Worm (Caenorhabditis elegans) whole organism, young adult: ENCODE measurements around the gene ncx-9.

Source experiments
- B0261.1 ChIP-seq: sonication (generic microtip); optimal IDR thresholded peaks from 2 replicates; lab custom pipeline; 2016; ENCODE audit warnings: mild to moderate bottlenecking, missing genetic modification characterization, moderate library complexity, missing compliant biosample characterization
- B0336.3 ChIP-seq: fragments of 200-800 bp; sonication (Bioruptor generic); IDR thresholded peaks from 2 replicates; pipeline ENCODE4 v1.3.6; 2022; ENCODE audit warnings: missing genetic modification characterization, missing compliant biosample characterization
- D2030.7 ChIP-seq: fragments of 200-800 bp; sonication (Bioruptor generic); IDR thresholded peaks from 2 replicates; pipeline ENCODE4 v1.3.6; 2022; ENCODE audit warnings: missing genetic modification reagents, missing genetic modification characterization, missing compliant biosample characterization
- F23B12.7 ChIP-seq: sonication (generic microtip); optimal IDR thresholded peaks from 2 replicates; lab custom pipeline; 2017; ENCODE audit warnings: missing genetic modification characterization, mild to moderate bottlenecking, missing compliant biosample characterization, antibody characterized with exemption, moderate library complexity; ENCODE audit not compliant: insufficient read depth
- F33H1.4 ChIP-seq: fragments of 200-800 bp; sonication (Bioruptor generic); IDR thresholded peaks from 2 replicates; pipeline ENCODE4 v1.3.6; 2022; ENCODE audit warnings: missing genetic modification reagents, missing genetic modification characterization, missing compliant biosample characterization
- F37B4.10 ChIP-seq: fragments of 200-800 bp; sonication (Bioruptor generic); IDR thresholded peaks from 2 replicates; pipeline ENCODE4 v1.3.6; 2022; ENCODE audit warnings: missing genetic modification characterization, missing compliant biosample characterization
- F55B11.4 ChIP-seq: sonication (generic microtip); optimal IDR thresholded peaks from 2 replicates; lab custom pipeline; 2016; ENCODE audit warnings: missing compliant biosample characterization, missing genetic modification characterization, borderline replicate concordance; ENCODE audit not compliant: insufficient read depth
- K11D2.4 ChIP-seq: fragments of 200-800 bp; sonication (Bioruptor generic); IDR thresholded peaks from 2 replicates; pipeline ENCODE4 v1.3.6; 2022; ENCODE audit warnings: missing genetic modification reagents, missing genetic modification characterization, missing compliant biosample characterization
- K12H6.12 ChIP-seq: fragments of 200-800 bp; sonication (Bioruptor generic); optimal IDR thresholded peaks from 2 replicates; lab custom pipeline; 2018; ENCODE audit warnings: mild to moderate bottlenecking, missing genetic modification characterization, missing compliant biosample characterization
- T07F8.4 ChIP-seq: sonication (generic microtip); optimal IDR thresholded peaks from 2 replicates; lab custom pipeline; 2016; ENCODE audit warnings: mild to moderate bottlenecking, missing genetic modification characterization, moderate library complexity, missing compliant biosample characterization
- Y53F4B.3 ChIP-seq: fragments of 200-800 bp; sonication (Bioruptor generic); IDR thresholded peaks from 2 replicates; pipeline ENCODE4 v1.3.6; 2022; ENCODE audit warnings: missing genetic modification reagents, missing genetic modification characterization, missing compliant biosample characterization
- attf-3 ChIP-seq: fragments of 200-800 bp; sonication (Bioruptor generic); conservative IDR thresholded peaks from 2 replicates; pipeline ENCODE4 v1.3.6; 2022; ENCODE audit warnings: missing genetic modification reagents, missing genetic modification characterization, missing compliant biosample characterization
- ccch-3 ChIP-seq: fragments of 200-800 bp; sonication (Bioruptor generic); optimal IDR thresholded peaks from 2 replicates; lab custom pipeline; 2018; ENCODE audit warnings: mild to moderate bottlenecking, missing genetic modification characterization, missing compliant biosample characterization
- cebp-1 ChIP-seq, 2 experiments: fragments of 200-800 bp in 1 of 2; sonication (Bioruptor generic) in 1 of 2; sonication (generic microtip) in 1 of 2; IDR thresholded peaks in 1 of 2; optimal IDR thresholded peaks in 1 of 2; 2 replicates each; pipeline versions ENCODE4 v1.3.6 to Lab custom; 2017 to 2022; ENCODE audit warnings: missing compliant biosample characterization in 2 of 2, missing genetic modification characterization in 2 of 2, mild to moderate bottlenecking in 1 of 2, missing genetic modification reagents in 1 of 2, moderate library complexity in 1 of 2
- ceh-100 ChIP-seq: fragments of 200-800 bp; sonication (Bioruptor generic); IDR thresholded peaks from 2 replicates; pipeline ENCODE4 v1.3.6; 2022; ENCODE audit warnings: missing genetic modification reagents, missing genetic modification characterization, missing compliant biosample characterization
- ceh-91 ChIP-seq: fragments of 200-800 bp; sonication (Bioruptor generic); IDR thresholded peaks from 2 replicates; pipeline ENCODE4 v1.3.6; 2022; ENCODE audit warnings: missing genetic modification reagents, missing genetic modification characterization, missing compliant biosample characterization
- chd-7 ChIP-seq: sonication (generic microtip); optimal IDR thresholded peaks from 2 replicates; lab custom pipeline; 2016; ENCODE audit warnings: mild to moderate bottlenecking, missing genetic modification characterization, moderate library complexity, missing compliant biosample characterization
- dox-1 ChIP-seq: fragments of 200-800 bp; sonication (Bioruptor generic); IDR thresholded peaks from 2 replicates; pipeline ENCODE4 v1.3.6; 2022; ENCODE audit warnings: missing genetic modification reagents, missing genetic modification characterization, missing compliant biosample characterization
- dpl-1 ChIP-seq: fragments of 150-350 bp; optimal IDR thresholded peaks from 2 replicates; lab custom pipeline; 2014; ENCODE audit warnings: missing biosample characterization, missing genetic modification reagents, missing genetic modification characterization
- efl-1 ChIP-seq: fragments of 150-350 bp; optimal IDR thresholded peaks from 2 replicates; lab custom pipeline; 2014; ENCODE audit warnings: missing biosample characterization, missing genetic modification reagents, missing genetic modification characterization
- egrh-3 ChIP-seq: fragments of 200-800 bp; sonication (Bioruptor generic); IDR thresholded peaks from 2 replicates; pipeline ENCODE4 v1.3.6; 2022; ENCODE audit warnings: missing genetic modification reagents, missing genetic modification characterization, missing compliant biosample characterization
- fkh-3 ChIP-seq: sonication (generic microtip); optimal IDR thresholded peaks from 2 replicates; lab custom pipeline; 2016; ENCODE audit warnings: mild to moderate bottlenecking, missing genetic modification characterization, missing compliant biosample characterization
- him-1 ChIP-seq: sonication (generic microtip); optimal IDR thresholded peaks from 2 replicates; lab custom pipeline; 2016; ENCODE audit warnings: missing genotype, missing genetic modification reagents, missing genetic modification characterization, missing compliant biosample characterization
- lag-1 ChIP-seq: fragments of 200-800 bp; sonication (Bioruptor generic); IDR thresholded peaks from 2 replicates; pipeline ENCODE4 v1.3.6; 2022; ENCODE audit warnings: missing genetic modification reagents, missing genetic modification characterization, missing compliant biosample characterization
- let-526 ChIP-seq: fragments of 200-800 bp; sonication (Bioruptor generic); IDR thresholded peaks from 2 replicates; pipeline ENCODE4 v1.3.6; 2022; ENCODE audit warnings: missing genetic modification reagents, missing genetic modification characterization, missing compliant biosample characterization
- let-607 ChIP-seq, 2 experiments: fragments of 200-800 bp in 1 of 2; sonication (Bioruptor generic) in 1 of 2; sonication (generic microtip) in 1 of 2; optimal IDR thresholded peaks; 2 replicates each; lab custom pipeline; 2016 to 2018; ENCODE audit warnings: mild to moderate bottlenecking in 2 of 2, missing compliant biosample characterization in 2 of 2, missing genetic modification characterization in 2 of 2, moderate library complexity in 2 of 2, missing genotype in 1 of 2
- lin-35 ChIP-seq, 3 experiments: fragments of 150-350 bp in 2 of 3; sonication (generic microtip) in 1 of 3; optimal IDR thresholded peaks; 2 replicates each; lab custom pipeline; 2014 to 2018; ENCODE audit warnings: missing biosample characterization in 3 of 3, missing genetic modification characterization in 3 of 3, missing genetic modification reagents in 3 of 3
- lin-40 ChIP-seq: sonication (generic microtip); optimal IDR thresholded peaks from 2 replicates; lab custom pipeline; 2016; ENCODE audit warnings: missing genetic modification characterization, mild to moderate bottlenecking, missing compliant biosample characterization, missing genotype, missing genetic modification reagents
- lin-54 ChIP-seq: fragments of 200-800 bp; sonication (Bioruptor generic); optimal IDR thresholded peaks from 2 replicates; lab custom pipeline; 2018; ENCODE audit warnings: mild to moderate bottlenecking, missing genetic modification characterization, missing compliant biosample characterization
- lir-1 ChIP-seq: fragments of 200-800 bp; sonication (Bioruptor generic); conservative IDR thresholded peaks from 2 replicates; pipeline ENCODE4 v1.3.6; 2022; ENCODE audit warnings: missing genetic modification reagents, missing genetic modification characterization, missing compliant biosample characterization
- lsl-1 ChIP-seq: fragments of 200-800 bp; sonication (Bioruptor generic); optimal IDR thresholded peaks from 2 replicates; lab custom pipeline; 2018; ENCODE audit warnings: mild to moderate bottlenecking, missing genetic modification characterization, moderate library complexity, missing compliant biosample characterization
- madf-6 ChIP-seq: fragments of 200-800 bp; sonication (Bioruptor generic); IDR thresholded peaks from 2 replicates; pipeline ENCODE4 v1.3.6; 2022; ENCODE audit warnings: missing genetic modification reagents, missing genetic modification characterization, missing compliant biosample characterization
- madf-8 ChIP-seq: fragments of 200-800 bp; sonication (Bioruptor generic); conservative IDR thresholded peaks from 2 replicates; pipeline ENCODE4 v1.3.6; 2022; ENCODE audit warnings: missing genetic modification reagents, missing genetic modification characterization, missing compliant biosample characterization
- nfyb-1 ChIP-seq: fragments of 200-800 bp; sonication (Bioruptor generic); IDR thresholded peaks from 2 replicates; pipeline ENCODE4 v1.3.6; 2022; ENCODE audit warnings: missing genetic modification reagents, missing genetic modification characterization, missing compliant biosample characterization
- nhr-120 ChIP-seq: fragments of 200-800 bp; sonication (Bioruptor generic); IDR thresholded peaks from 2 replicates; pipeline ENCODE4 v1.3.6; 2022; ENCODE audit warnings: missing genetic modification characterization, missing compliant biosample characterization
- nhr-80 ChIP-seq: sonication (generic microtip); optimal IDR thresholded peaks from 2 replicates; lab custom pipeline; 2016; ENCODE audit warnings: missing genetic modification characterization, missing compliant biosample characterization
- pha-4 ChIP-seq: fragments of 150-350 bp; sonication (generic microtip); optimal IDR thresholded peaks from 2 replicates; lab custom pipeline; 2014; ENCODE audit warnings: missing biosample characterization, missing genetic modification reagents, missing genetic modification characterization
- sdz-38 ChIP-seq: sonication (generic microtip); optimal IDR thresholded peaks from 2 replicates; lab custom pipeline; 2016; ENCODE audit warnings: missing genotype, missing genetic modification characterization, missing compliant biosample characterization
- sea-2 ChIP-seq: fragments of 200-800 bp; sonication (Bioruptor generic); IDR thresholded peaks from 2 replicates; pipeline ENCODE4 v1.3.6; 2022; ENCODE audit warnings: missing genetic modification characterization, missing compliant biosample characterization
- xnd-1 ChIP-seq: sonication (generic microtip); optimal IDR thresholded peaks from 2 replicates; lab custom pipeline; 2016; ENCODE audit warnings: missing genotype, missing genetic modification reagents, missing genetic modification characterization, missing compliant biosample characterization
- ztf-22 ChIP-seq: fragments of 200-800 bp; sonication (Bioruptor generic); optimal IDR thresholded peaks from 2 replicates; lab custom pipeline; 2018; ENCODE audit warnings: mild to moderate bottlenecking, missing genetic modification characterization, moderate library complexity, missing compliant biosample characterization
- ztf-28 ChIP-seq: fragments of 200-800 bp; sonication (Bioruptor generic); IDR thresholded peaks from 2 replicates; pipeline ENCODE4 v1.3.6; 2022; ENCODE audit warnings: missing genetic modification reagents, missing genetic modification characterization, missing compliant biosample characterization

ncx-9 gene

ce11 chrV:4964671-4965420, 30.2 kb downstream of the ncx-9 start:
- peak; percentile 53 for TF ChIP-seq nhr-80 (tag; lab: Kevin White, UChicago)
- peak; percentile 37; the same call in 1 of the 2 replicates for TF ChIP-seq cebp-1 (GFP tag; IDR thresholded peaks at IDR 0.05; lab: Robert Waterston, UW)
- TF ChIP-seq cebp-1 (tag; optimal IDR thresholded peaks at IDR 0.05; lab: Kevin White, UChicago): peak; percentile 48
- no peak for TF ChIP-seq ztf-28 (GFP tag; lab: Robert Waterston, UW)
- TF ChIP-seq nhr-120: no peak
- no peak for TF ChIP-seq let-526 (GFP tag; lab: Robert Waterston, UW)

- TF ChIP-seq him-1 (no peak), chd-7 (peak; percentile 20), nfyb-1 (GFP tag; lab: Robert Waterston, UW) (0 out of 2 replicates have a peak, but pooled peaks have one; percentile 25), B0261.1 (no peak)
These were observed 30.9 kb downstream of the ncx-9 start for ce11 chrV:4964020-4964635.

ce11 chrV:4963606-4964005, 31.4 kb downstream of the ncx-9 start:
- TF ChIP-seq madf-8 (GFP tag; lab: Robert Waterston, UW): peak; percentile 79
- TF ChIP-seq him-1: peak; percentile 73
- TF ChIP-seq K12H6.12 (tag; lab: Kevin White, UChicago): no peak
- TF ChIP-seq ccch-3 (GFP tag; lab: Kevin White, UChicago): no peak
- TF ChIP-seq efl-1 (GFP tag; lab: Kevin White, UChicago): peak; percentile 52
- peak; percentile 75 for TF ChIP-seq lin-54 (GFP tag; lab: Kevin White, UChicago)
- no peak for TF ChIP-seq sdz-38 (tag; lab: Kevin White, UChicago)
- TF ChIP-seq dpl-1 (GFP tag; lab: Kevin White, UChicago): peak; percentile 9
- TF ChIP-seq K11D2.4: no peak
- peak; percentile 95 for TF ChIP-seq madf-6 (GFP tag; lab: Robert Waterston, UW)
- no peak for TF ChIP-seq F55B11.4 (tag; lab: Kevin White, UChicago)
- no peak for TF ChIP-seq lag-1 (GFP tag; lab: Robert Waterston, UW)
- TF ChIP-seq xnd-1: peak; percentile 98
- TF ChIP-seq lin-40: no peak
- peak; percentile 99 for TF ChIP-seq lsl-1 (GFP tag; lab: Kevin White, UChicago)
- TF ChIP-seq D2030.7 (GFP tag; lab: Robert Waterston, UW): peak; percentile 78
- TF ChIP-seq ceh-91 (GFP tag; lab: Robert Waterston, UW): peak; percentile 60
- no peak for TF ChIP-seq pha-4
- TF ChIP-seq T07F8.4 (tag; lab: Kevin White, UChicago): no peak
- no peak for TF ChIP-seq B0336.3 (GFP tag; lab: Robert Waterston, UW)
- TF ChIP-seq F33H1.4 (GFP tag; lab: Robert Waterston, UW): peak; percentile 93
- TF ChIP-seq lin-35 (GFP tag; optimal IDR thresholded peaks at IDR 0.05; lab: Kevin White, UChicago): no peak
- TF ChIP-seq Y53F4B.3: no peak
- no peak for TF ChIP-seq ceh-100 (GFP tag; lab: Robert Waterston, UW)
- TF ChIP-seq attf-3 (GFP tag; lab: Robert Waterston, UW): no peak
- TF ChIP-seq chd-7: no peak
- no peak for TF ChIP-seq let-607 (tag; optimal IDR thresholded peaks at IDR 0.05; lab: Kevin White, UChicago)
- no peak for TF ChIP-seq dox-1 (GFP tag; lab: Robert Waterston, UW)
- TF ChIP-seq egrh-3 (GFP tag; lab: Robert Waterston, UW): no peak
- TF ChIP-seq lir-1 (GFP tag; lab: Robert Waterston, UW): no peak
- TF ChIP-seq sea-2 (GFP tag; lab: Robert Waterston, UW): no peak
- TF ChIP-seq fkh-3 (tag; lab: Kevin White, UChicago): no peak
- TF ChIP-seq F37B4.10: no peak
- TF ChIP-seq nhr-120: no peak
- TF ChIP-seq ztf-22 (GFP tag; lab: Kevin White, UChicago): no peak
- TF ChIP-seq ztf-28 (GFP tag; lab: Robert Waterston, UW): no peak
- TF ChIP-seq F23B12.7 (tag; lab: Kevin White, UChicago): no peak
